Worm (Caenorhabditis elegans): Measurements from ENCODE around the gene F55B12.10.

Gene F55B12.10

ce11 chrV:13866353-13866752 lies 26.8 kb downstream of the F55B12.10 start, which contains the start of gene nhr-175:
nhr-175 (plus strand) TSS chrV:13866691.
- TF ChIP-seq W03F9.2 (tag; optimal IDR thresholded peaks at IDR 0.05) (no peak), him-1 (tag; optimal IDR thresholded peaks at IDR 0.05) (no peak), dao-5 (tag; optimal IDR thresholded peaks at IDR 0.05) (no peak)

ce11 chrV:13869551-13869950 lies 30.0 kb downstream of the F55B12.10 start:
- TF ChIP-seq W03F9.2 (tag; optimal IDR thresholded peaks at IDR 0.05) (no peak), him-1 (tag; optimal IDR thresholded peaks at IDR 0.05) (no peak), dao-5 (tag; optimal IDR thresholded peaks at IDR 0.05) (no peak)

ce11 chrV:13872895-13873294 lies 33.4 kb downstream of the F55B12.10 start, which contains the start of gene cpt-5:
cpt-5 (plus strand) TSS chrV:13873195.
- TF ChIP-seq him-1 (tag; optimal IDR thresholded peaks at IDR 0.05), result no peak
- TF ChIP-seq dao-5 (tag; optimal IDR thresholded peaks at IDR 0.05), result no peak
- TF ChIP-seq W03F9.2 (tag; optimal IDR thresholded peaks at IDR 0.05), result no peak

- no peak for TF ChIP-seq dao-5 (tag; optimal IDR thresholded peaks at IDR 0.05)
- TF ChIP-seq W03F9.2 (tag; optimal IDR thresholded peaks at IDR 0.05), result no peak
- no peak for TF ChIP-seq him-1 (tag; optimal IDR thresholded peaks at IDR 0.05)
These were observed 33.8 kb downstream of the F55B12.10 start for ce11 chrV:13873323-13873722.

ce11 chrV:13876529-13876928 lies 37.0 kb downstream of the F55B12.10 start, which contains the start of gene T22G5.1:
T22G5.1 (plus strand) TSS chrV:13876829.
- TF ChIP-seq dao-5 (tag; optimal IDR thresholded peaks at IDR 0.05), result no peak
- TF ChIP-seq him-1 (tag; optimal IDR thresholded peaks at IDR 0.05), result no peak
- no peak for TF ChIP-seq W03F9.2 (tag; optimal IDR thresholded peaks at IDR 0.05)

ce11 chrV:13878226-13878625 lies 38.7 kb downstream of the F55B12.10 start:
- no peak for TF ChIP-seq dao-5 (tag; optimal IDR thresholded peaks at IDR 0.05)
- no peak for TF ChIP-seq him-1 (tag; optimal IDR thresholded peaks at IDR 0.05)
- no peak for TF ChIP-seq W03F9.2 (tag; optimal IDR thresholded peaks at IDR 0.05)

ce11 chrV:13879241-13879640 lies 39.7 kb downstream of the F55B12.10 start, which contains the start of gene lbp-7:
lbp-7 (plus strand) TSS chrV:13879552.
- TF ChIP-seq him-1 (tag; optimal IDR thresholded peaks at IDR 0.05) (no peak), W03F9.2 (tag; optimal IDR thresholded peaks at IDR 0.05) (no peak), dao-5 (tag; optimal IDR thresholded peaks at IDR 0.05) (no peak)

- TF ChIP-seq W03F9.2 (tag; optimal IDR thresholded peaks at IDR 0.05), result no peak
- no peak for TF ChIP-seq dao-5 (tag; optimal IDR thresholded peaks at IDR 0.05)
- no peak for TF ChIP-seq him-1 (tag; optimal IDR thresholded peaks at IDR 0.05)
These were observed 40.6 kb downstream of the F55B12.10 start for ce11 chrV:13880163-13880562.

ce11 chrV:13880607-13881006 lies 41.1 kb downstream of the F55B12.10 start, which contains the start of gene T22G5.3:
T22G5.3 (plus strand) TSS chrV:13880907.
- TF ChIP-seq W03F9.2 (tag; optimal IDR thresholded peaks at IDR 0.05), result no peak
- no peak for TF ChIP-seq dao-5 (tag; optimal IDR thresholded peaks at IDR 0.05)
- no peak for TF ChIP-seq him-1 (tag; optimal IDR thresholded peaks at IDR 0.05)

ce11 chrV:13887358-13887757 lies 47.8 kb downstream of the F55B12.10 start, which contains the start of gene srsx-19:
srsx-19 (plus strand) TSS chrV:13887658.
- no peak for TF ChIP-seq him-1 (tag; optimal IDR thresholded peaks at IDR 0.05)
- no peak for TF ChIP-seq dao-5 (tag; optimal IDR thresholded peaks at IDR 0.05)
- TF ChIP-seq W03F9.2 (tag; optimal IDR thresholded peaks at IDR 0.05), result no peak

- TF ChIP-seq dao-5 (tag; optimal IDR thresholded peaks at IDR 0.05) (no peak), him-1 (tag; optimal IDR thresholded peaks at IDR 0.05) (no peak), W03F9.2 (tag; optimal IDR thresholded peaks at IDR 0.05) (no peak)
These were observed 50.0 kb downstream of the F55B12.10 start, which contains the start of gene spp-12 for ce11 chrV:13889516-13889915. spp-12 (plus strand) TSS chrV:13889816.
